Fruit fly (Drosophila melanogaster): ENCODE results near the gene CG34456.
A peak's percentile ranks its signal among the peaks of the same experiment; 100 is the strongest.

CG34456 gene

dm6 chr3L:9383345-9384075, 21.6 kb downstream of the CG34456 start, which contains the start of gene Hsp27 (continued):
- TF ChIP-seq CoRest (tag; optimal IDR thresholded peaks at IDR 0.05) (peak; percentile 97), cwo (GFP tag; optimal IDR thresholded peaks at IDR 0.05) (peak; percentile 97), CG3726 (GFP tag; IDR thresholded peaks at IDR 0.05) (peak; percentile 98), CG10979 (tag; optimal IDR thresholded peaks at IDR 0.05) (peak; percentile 99), CG8924 (tag; optimal IDR thresholded peaks at IDR 0.05) (peak; percentile 98), CG12744 (GFP tag; optimal IDR thresholded peaks at IDR 0.05) (peak; percentile 79), tup (GFP tag; optimal IDR thresholded peaks at IDR 0.05) (peak; percentile 93), schlank (tag; optimal IDR thresholded peaks at IDR 0.05) (peak; percentile 94), HHEX (GFP tag; optimal IDR thresholded peaks at IDR 0.05) (peak; percentile 97), cg (GFP tag; optimal IDR thresholded peaks at IDR 0.05) (peak; percentile 90), CG11723 (GFP tag; optimal IDR thresholded peaks at IDR 0.05) (peak; percentile 96), fd102C (GFP tag; optimal IDR thresholded peaks at IDR 0.05) (peak; percentile 55), hth (optimal IDR thresholded peaks at IDR 0.05) (no peak), Rx (GFP tag; IDR thresholded peaks at IDR 0.05) (peak; percentile 99), ase (GFP tag; IDR thresholded peaks at IDR 0.05) (peak; percentile 98), CG12236 (GFP tag; optimal IDR thresholded peaks at IDR 0.05) (peak; percentile 66), jumu (GFP tag; optimal IDR thresholded peaks at IDR 0.05) (peak; percentile 96), mld (GFP tag; IDR thresholded peaks at IDR 0.05; ENCODE audit: partially characterized antibody) (no peak), HLH3B (GFP tag; IDR thresholded peaks at IDR 0.05) (peak; percentile 99), Bgb (GFP tag; IDR thresholded peaks at IDR 0.05; ENCODE audit: partially characterized antibody) (no peak), dimm (GFP tag; IDR thresholded peaks at IDR 0.05) (peak; percentile 91), ssp (GFP tag; IDR thresholded peaks at IDR 0.05) (peak; percentile 94), pros (GFP tag; optimal IDR thresholded peaks at IDR 0.05) (no peak), TFAM (GFP tag; optimal IDR thresholded peaks at IDR 0.05) (peak; percentile 92), CG8388 (GFP tag; optimal IDR thresholded peaks at IDR 0.05) (peak; percentile 97), sima (GFP tag; optimal IDR thresholded peaks at IDR 0.05) (peak; percentile 68), wek (GFP tag; optimal IDR thresholded peaks at IDR 0.05) (peak; percentile 80), mam (GFP tag; optimal IDR thresholded peaks at IDR 0.05) (peak; percentile 97), sens-2 (GFP tag; IDR thresholded peaks at IDR 0.05) (peak; percentile 97), al (GFP tag; IDR thresholded peaks at IDR 0.05) (peak; percentile 98), CG12942 (GFP tag; optimal IDR thresholded peaks at IDR 0.05) (peak; percentile 97), Lpt (GFP tag; optimal IDR thresholded peaks at IDR 0.05) (no peak), CG16813 (GFP tag; IDR thresholded peaks at IDR 0.05; ENCODE audit: partially characterized antibody) (no peak), HmgZ (tag; optimal IDR thresholded peaks at IDR 0.05) (peak; percentile 97), Xbp1 (GFP tag; optimal IDR thresholded peaks at IDR 0.05) (peak; percentile 99), CG34376 (GFP tag; optimal IDR thresholded peaks at IDR 0.05) (peak; percentile 94), H2.0 (GFP tag; IDR thresholded peaks at IDR 0.05) (peak; percentile 98), Dad (GFP tag; optimal IDR thresholded peaks at IDR 0.05) (peak; percentile 96), CG7963 (GFP tag; IDR thresholded peaks at IDR 0.05; ENCODE audit: partially characterized antibody) (no peak), nmo (GFP tag; optimal IDR thresholded peaks at IDR 0.05) (peak; percentile 99), CG33213 (GFP tag; optimal IDR thresholded peaks at IDR 0.05) (peak; percentile 96), ewg (GFP tag; optimal IDR thresholded peaks at IDR 0.05) (peak; percentile 97), CG6854 (GFP tag; optimal IDR thresholded peaks at IDR 0.05) (peak; percentile 95), CG17829 (tag; optimal IDR thresholded peaks at IDR 0.05) (peak; percentile 98), gro (GFP tag; optimal IDR thresholded peaks at IDR 0.05) (peak; percentile 96), CG3838 (GFP tag; optimal IDR thresholded peaks at IDR 0.05) (peak; percentile 87), CG1792 (GFP tag; optimal IDR thresholded peaks at IDR 0.05) (peak; percentile 92), Oli (tag; optimal IDR thresholded peaks at IDR 0.05) (peak; percentile 99), CG1529 (GFP tag; optimal IDR thresholded peaks at IDR 0.05) (peak; percentile 98)

Measured in whole organism, embryonic.